Fruit fly (Drosophila melanogaster) Kc167 (cell line): ENCODE measurements around the gene Jon65Aiv.

Source experiments
- Myc ChIP-seq: fragments of >200 bp; optimal IDR thresholded peaks from 2 replicates; lab custom pipeline; 2017; ENCODE audit warnings: missing external identifiers
- Sin3A ChIP-seq: fragments of >200 bp; optimal IDR thresholded peaks from 2 replicates; lab custom pipeline; 2018; ENCODE audit warnings: missing external identifiers
- h ChIP-seq: fragments of >200 bp; optimal IDR thresholded peaks from 3 replicates; lab custom pipeline; 2018; ENCODE audit warnings: missing external identifiers
- insv ChIP-seq: fragments of >200 bp; optimal IDR thresholded peaks from 3 replicates; lab custom pipeline; 2018; ENCODE audit warnings: missing external identifiers
- psq ChIP-seq: fragments of >200 bp; optimal IDR thresholded peaks from 2 replicates; lab custom pipeline; 2017; ENCODE audit warnings: missing external identifiers
- ttk ChIP-seq: sonication (Bioruptor generic); optimal IDR thresholded peaks from 2 replicates; lab custom pipeline; 2017; ENCODE audit warnings: missing external identifiers

- TF ChIP-seq Myc (lab: Kevin White, UChicago) (no peak), ttk (lab: Kevin White, UChicago) (no peak), insv (no peak), psq (lab: Kevin White, UChicago) (no peak), h (lab: Kevin White, UChicago) (no peak), Sin3A (lab: Kevin White, UChicago) (no peak)
Measured at dm6 chr3L:6050230-6050807, 11.4 kb downstream of the Jon65Aiv start, which contains the start of gene Jon65Aiii.
